Fruit fly (Drosophila melanogaster) whole organism: ENCODE results near the gene Ir62a.

Source experiments
- CG8478 ChIP-seq: fragments of >200 bp; optimal IDR thresholded peaks from 2 replicates; lab custom pipeline; 2018; ENCODE audit warnings: inconsistent platforms
- Dll ChIP-seq: fragments of >200 bp; optimal IDR thresholded peaks from 2 replicates; lab custom pipeline; 2017
- EcR ChIP-seq, 2 experiments: fragments of >200 bp; optimal IDR thresholded peaks; 2 replicates each; lab custom pipeline; 2017; ENCODE audit warnings: missing biosample characterization in 2 of 2, missing genetic modification characterization in 2 of 2, missing genetic modification reagents in 2 of 2
- pan ChIP-seq: fragments of >200 bp; optimal IDR thresholded peaks from 2 replicates; lab custom pipeline; 2017
- psq ChIP-seq: fragments of >200 bp; optimal IDR thresholded peaks from 2 replicates; lab custom pipeline; 2017
- usp ChIP-seq: fragments of >200 bp; optimal IDR thresholded peaks from 2 replicates; lab custom pipeline; 2017; ENCODE audit warnings: missing biosample characterization, missing genetic modification characterization, mixed read lengths

Ir62a gene

dm6 chr3L:1569162-1569965, 38.3 kb upstream of the Ir62a start, which contains the start of gene Tmep:
Gene Tmep, plus strand, starts transcription at chr3L:1569181.
- no peak for TF ChIP-seq EcR (GFP tag; optimal IDR thresholded peaks at IDR 0.05; lab: Kevin White, UChicago)
- TF ChIP-seq psq (lab: Kevin White, UChicago): no peak

DNA sequence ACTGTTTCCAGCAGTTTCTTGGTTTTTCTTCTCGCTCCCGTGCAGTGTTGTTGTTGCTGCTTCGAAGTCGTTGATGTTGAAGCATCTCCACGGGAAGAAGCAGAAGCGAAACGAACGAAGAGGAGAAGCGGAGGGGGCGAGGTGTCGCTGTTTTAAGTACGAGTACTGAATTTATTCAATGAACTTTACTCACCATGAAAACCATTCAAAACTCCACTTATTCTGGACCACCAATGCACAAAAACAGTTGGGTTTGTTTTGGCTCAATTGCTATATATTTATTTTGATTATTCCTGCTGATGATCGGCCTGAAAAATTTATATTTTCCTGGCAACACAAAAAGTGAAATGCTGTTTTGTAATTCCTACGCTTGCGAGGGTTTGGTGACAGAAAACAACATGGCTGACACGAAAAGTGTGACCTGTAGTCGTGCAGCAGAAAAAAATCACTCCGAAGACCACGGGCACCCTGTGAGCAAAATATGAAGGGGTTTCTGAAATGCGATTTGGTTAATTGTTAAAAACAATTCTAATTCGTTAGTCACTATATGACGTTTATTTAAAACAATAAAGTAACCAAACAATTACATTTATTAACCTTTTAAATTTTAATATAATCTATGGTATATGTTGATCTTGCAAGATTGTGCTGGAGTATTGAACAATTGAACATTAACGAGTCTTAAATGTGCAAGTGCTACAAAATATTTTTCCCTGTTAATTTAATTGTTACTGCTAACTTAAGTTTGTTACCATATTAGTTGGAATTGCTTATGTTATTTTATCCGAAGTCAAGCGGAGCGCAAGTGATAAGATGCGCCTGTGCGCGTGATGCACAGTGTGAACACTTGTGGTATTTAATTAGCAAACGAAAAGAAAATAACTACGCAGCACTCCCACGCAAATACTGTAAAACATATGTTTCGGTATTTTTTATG, 37.4 kb upstream of the Ir62a start, which contains the start of gene CG7879:
TSS of gene CG7879 (minus strand) at position 384 of the 937 bp plus-strand sequence.
- TF ChIP-seq pan (lab: Kevin White, UChicago): no peak
- no peak for TF ChIP-seq EcR (GFP tag; optimal IDR thresholded peaks at IDR 0.05; lab: Kevin White, UChicago)
- no peak for TF ChIP-seq psq (lab: Kevin White, UChicago)
- no peak for TF ChIP-seq Dll (lab: Kevin White, UChicago)
- TF ChIP-seq CG8478 (lab: Kevin White, UChicago): no peak
- no peak for TF ChIP-seq usp (GFP tag; lab: Kevin White, UChicago)

DNA sequence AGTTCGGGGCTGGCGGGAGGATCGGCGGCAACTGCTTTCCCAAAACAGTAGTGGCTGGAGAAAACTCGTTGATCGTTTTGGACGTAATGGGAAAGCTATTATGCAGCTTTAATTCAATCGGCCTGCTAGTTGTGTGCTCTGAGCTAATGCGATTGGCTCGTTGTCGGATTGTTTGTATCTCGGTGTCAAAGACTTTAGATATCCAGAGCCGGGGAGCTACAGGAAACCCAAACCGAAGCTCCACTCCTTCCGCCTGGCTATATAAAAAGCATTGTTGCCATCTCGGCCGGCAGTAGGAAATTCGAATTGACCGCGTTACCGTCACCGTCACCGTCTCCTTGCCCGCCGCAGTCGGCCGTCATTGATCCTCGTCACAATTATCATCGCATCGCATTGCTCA, 34.0 kb upstream of the Ir62a start, which contains the start of gene CG12003:
TSS of gene CG12003 (plus strand) at position 301 of the 400 bp plus-strand sequence.
- no peak for TF ChIP-seq usp (GFP tag; lab: Kevin White, UChicago)
- TF ChIP-seq Dll (lab: Kevin White, UChicago): no peak
- no peak for TF ChIP-seq EcR (GFP tag; optimal IDR thresholded peaks at IDR 0.05; lab: Kevin White, UChicago)
- TF ChIP-seq pan (lab: Kevin White, UChicago): no peak
- no peak for TF ChIP-seq CG8478 (lab: Kevin White, UChicago)
- TF ChIP-seq psq (lab: Kevin White, UChicago): no peak

dm6 chr3L:1558178-1558788, 27.2 kb upstream of the Ir62a start, which contains the start of the genes Pex10 and CG12099:
Gene Pex10, plus strand, starts transcription at chr3L:1558228.
Gene CG12099, minus strand, starts transcription at chr3L:1558484.
- TF ChIP-seq EcR (GFP tag; optimal IDR thresholded peaks at IDR 0.05; lab: Kevin White, UChicago) (no peak), psq (lab: Kevin White, UChicago) (no peak), pan (lab: Kevin White, UChicago) (no peak), CG8478 (lab: Kevin White, UChicago) (no peak), usp (GFP tag; lab: Kevin White, UChicago) (no peak), Dll (lab: Kevin White, UChicago) (no peak)

DNA sequence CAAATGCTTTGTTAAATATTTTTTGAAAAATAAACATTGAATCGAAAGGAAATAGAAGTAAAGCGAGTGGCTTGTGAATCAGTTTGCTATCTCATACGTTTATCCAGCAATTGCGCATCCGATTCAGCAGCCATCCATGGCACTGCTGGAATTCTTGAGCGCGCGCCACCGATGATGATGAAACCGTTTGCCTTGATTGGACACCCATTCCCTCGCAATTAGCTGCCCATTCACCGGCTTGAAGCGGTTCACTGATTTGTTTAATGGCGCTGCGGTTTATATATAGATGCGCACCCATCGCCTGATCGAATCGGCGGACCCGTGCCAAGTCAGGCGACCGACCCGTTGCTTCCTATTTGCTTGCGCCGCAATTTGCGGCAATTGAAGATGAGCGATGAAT, 22.1 kb upstream of the Ir62a start, which contains the start of gene Pcyt2:
TSS of gene Pcyt2 (plus strand) at position 301 of the 400 bp plus-strand sequence.
- TF ChIP-seq EcR (GFP tag; optimal IDR thresholded peaks at IDR 0.05; lab: Kevin White, UChicago) (no peak), pan (lab: Kevin White, UChicago) (no peak), psq (lab: Kevin White, UChicago) (no peak), CG8478 (lab: Kevin White, UChicago) (no peak), Dll (lab: Kevin White, UChicago) (no peak), usp (GFP tag; lab: Kevin White, UChicago) (no peak)

DNA sequence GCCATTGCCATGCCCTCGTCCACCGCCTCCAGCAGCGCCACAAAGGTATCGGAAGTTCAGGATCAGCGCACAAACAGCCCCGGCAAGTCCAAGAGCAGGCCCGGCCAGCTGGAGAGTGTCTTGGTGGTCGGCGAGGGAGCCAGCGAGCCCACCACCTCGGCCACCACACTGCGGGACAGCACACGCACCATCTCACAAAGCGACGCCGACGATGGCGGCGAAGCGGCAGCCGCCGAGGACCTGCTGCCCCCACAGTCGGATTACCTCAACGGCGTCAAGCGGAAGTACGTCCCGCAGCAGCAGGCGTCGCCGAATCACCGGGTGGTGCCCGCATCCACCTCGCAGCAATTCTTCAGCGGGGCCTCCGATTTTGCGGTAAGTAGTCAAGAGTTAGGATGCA, 19.9 kb upstream of the Ir62a start:
- TF ChIP-seq Dll (lab: Kevin White, UChicago) (no peak), CG8478 (lab: Kevin White, UChicago) (no peak), psq (lab: Kevin White, UChicago) (no peak), usp (GFP tag; lab: Kevin White, UChicago) (no peak), pan (lab: Kevin White, UChicago) (no peak)

DNA sequence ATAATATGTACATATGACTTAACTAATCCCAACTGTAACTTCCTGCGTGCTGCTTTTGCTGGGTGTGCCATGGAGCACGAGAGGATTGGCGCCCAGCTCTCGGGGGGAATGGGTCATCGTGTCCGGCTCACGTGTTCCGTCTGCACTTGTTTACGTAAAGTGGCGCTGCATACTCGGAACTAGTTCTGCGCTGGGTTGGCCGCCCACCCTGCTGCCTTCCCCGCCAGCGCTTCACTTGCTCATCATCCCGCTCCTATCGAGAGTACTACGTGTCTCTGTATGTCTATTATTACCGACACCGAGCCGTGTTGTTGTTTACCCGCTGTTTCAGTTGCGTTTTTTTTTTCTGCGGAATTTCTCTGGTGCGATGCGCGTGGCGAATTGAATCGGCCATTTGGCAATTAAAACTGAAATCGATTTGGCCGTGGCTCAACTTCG, 18.6 kb upstream of the Ir62a start:
- TF ChIP-seq psq (lab: Kevin White, UChicago): no peak
- TF ChIP-seq usp (GFP tag; lab: Kevin White, UChicago): no peak
- TF ChIP-seq pan (lab: Kevin White, UChicago): no peak

dm6 chr3L:1549148-1549547, 18.1 kb upstream of the Ir62a start:
- TF ChIP-seq pan (lab: Kevin White, UChicago) (no peak), CG8478 (lab: Kevin White, UChicago) (no peak), usp (GFP tag; lab: Kevin White, UChicago) (no peak), psq (lab: Kevin White, UChicago) (no peak), Dll (lab: Kevin White, UChicago) (no peak), EcR (GFP tag; optimal IDR thresholded peaks at IDR 0.05; lab: Kevin White, UChicago) (no peak)

dm6 chr3L:1548345-1548970, 17.4 kb upstream of the Ir62a start:
- TF ChIP-seq CG8478 (lab: Kevin White, UChicago) (no peak), Dll (lab: Kevin White, UChicago) (no peak), psq (lab: Kevin White, UChicago) (no peak), pan (lab: Kevin White, UChicago) (no peak), usp (GFP tag; lab: Kevin White, UChicago) (no peak), EcR (GFP tag; optimal IDR thresholded peaks at IDR 0.05; lab: Kevin White, UChicago) (no peak)

dm6 chr3L:1547117-1547507, 16.1 kb upstream of the Ir62a start:
- TF ChIP-seq CG8478 (lab: Kevin White, UChicago) (no peak), Dll (lab: Kevin White, UChicago) (no peak), pan (lab: Kevin White, UChicago) (no peak), usp (GFP tag; lab: Kevin White, UChicago) (no peak), EcR (GFP tag; optimal IDR thresholded peaks at IDR 0.05; lab: Kevin White, UChicago) (no peak), psq (lab: Kevin White, UChicago) (no peak)
